Worm (Caenorhabditis elegans) whole organism, late embryonic: Measurements from ENCODE around the gene F21D12.3.

Source experiments
- C38D4.7 ChIP-seq: fragments of 200-800 bp; sonication (Bioruptor generic); optimal IDR thresholded peaks from 2 replicates; lab custom pipeline; 2018; ENCODE audit warnings: mild to moderate bottlenecking, missing genetic modification characterization, moderate library complexity, missing compliant biosample characterization
- K02D7.2 ChIP-seq: sonication (generic microtip); optimal IDR thresholded peaks from 2 replicates; lab custom pipeline; 2017; ENCODE audit warnings: mild to moderate bottlenecking, missing genetic modification characterization, missing compliant biosample characterization
- T23F11.4 ChIP-seq: fragments of 200-800 bp; sonication (Bioruptor generic); optimal IDR thresholded peaks from 2 replicates; lab custom pipeline; 2018; ENCODE audit warnings: mild to moderate bottlenecking, missing genetic modification characterization, missing compliant biosample characterization
- ama-1 ChIP-seq: fragments of 150-350 bp; optimal IDR thresholded peaks from 2 replicates; lab custom pipeline; 2014
- ceh-14 ChIP-seq: sonication (generic microtip); optimal IDR thresholded peaks from 2 replicates; lab custom pipeline; 2016; ENCODE audit warnings: missing genotype, missing genetic modification characterization, missing compliant biosample characterization
- ceh-18 ChIP-seq: sonication (generic microtip); optimal IDR thresholded peaks from 2 replicates; lab custom pipeline; 2016; ENCODE audit warnings: missing genetic modification characterization, missing compliant biosample characterization
- ceh-19 ChIP-seq: fragments of 200-800 bp; sonication (Bioruptor generic); optimal IDR thresholded peaks from 2 replicates; lab custom pipeline; 2018; ENCODE audit warnings: mild to moderate bottlenecking, missing genetic modification characterization, missing compliant biosample characterization
- ceh-22 ChIP-seq: sonication (generic microtip); optimal IDR thresholded peaks from 2 replicates; lab custom pipeline; 2017; ENCODE audit warnings: missing biosample characterization, missing genetic modification characterization
- ceh-30 ChIP-seq: fragments of 150-350 bp; optimal IDR thresholded peaks from 2 replicates; lab custom pipeline; 2014; ENCODE audit warnings: missing biosample characterization, missing genetic modification characterization
- ceh-31 ChIP-seq: sonication (generic microtip); optimal IDR thresholded peaks from 2 replicates; lab custom pipeline; 2016; ENCODE audit warnings: missing genetic modification characterization, missing compliant biosample characterization
- ceh-34 ChIP-seq: sonication (generic microtip); optimal IDR thresholded peaks from 2 replicates; lab custom pipeline; 2016; ENCODE audit warnings: mild to moderate bottlenecking, missing genetic modification characterization, missing compliant biosample characterization
- ceh-45 ChIP-seq: fragments of 200-800 bp; sonication (Bioruptor generic); IDR thresholded peaks from 2 replicates; pipeline ENCODE4 v1.3.6; 2022; ENCODE audit warnings: missing genetic modification reagents, missing genetic modification characterization, missing compliant biosample characterization
- ceh-48 ChIP-seq: sonication (generic microtip); optimal IDR thresholded peaks from 2 replicates; lab custom pipeline; 2016; ENCODE audit warnings: missing genetic modification characterization, inconsistent platforms, missing compliant biosample characterization
- che-1 ChIP-seq: sonication (generic microtip); optimal IDR thresholded peaks from 2 replicates; lab custom pipeline; 2016; ENCODE audit warnings: mild to moderate bottlenecking, missing genetic modification characterization, missing compliant biosample characterization
- dmd-4 ChIP-seq: sonication (generic microtip); optimal IDR thresholded peaks from 2 replicates; lab custom pipeline; 2016; ENCODE audit warnings: borderline replicate concordance, missing genetic modification characterization, missing compliant biosample characterization
- dve-1 ChIP-seq: sonication (generic microtip); optimal IDR thresholded peaks from 2 replicates; lab custom pipeline; 2017; ENCODE audit warnings: antibody characterized with exemption, mild to moderate bottlenecking, missing genetic modification characterization, missing compliant biosample characterization
- elt-2 ChIP-seq: sonication (generic microtip); optimal IDR thresholded peaks from 2 replicates; lab custom pipeline; 2016; ENCODE audit warnings: missing genetic modification reagents, missing genetic modification characterization, missing compliant biosample characterization
- eyg-1 ChIP-seq: sonication (generic microtip); optimal IDR thresholded peaks from 2 replicates; lab custom pipeline; 2016; ENCODE audit warnings: missing genotype, missing genetic modification characterization, missing compliant biosample characterization
- fax-1 ChIP-seq: sonication (generic microtip); optimal IDR thresholded peaks from 2 replicates; lab custom pipeline; 2016; ENCODE audit warnings: missing genotype, missing genetic modification characterization, missing compliant biosample characterization
- fkh-10 ChIP-seq: fragments of 150-350 bp; optimal IDR thresholded peaks from 2 replicates; lab custom pipeline; 2014; ENCODE audit warnings: missing biosample characterization, missing genetic modification reagents, missing genetic modification characterization
- hlh-13 ChIP-seq: fragments of 200-800 bp; sonication (Bioruptor generic); optimal IDR thresholded peaks from 2 replicates; lab custom pipeline; 2018; ENCODE audit warnings: mild to moderate bottlenecking, missing genetic modification characterization, missing compliant biosample characterization
- hlh-15 ChIP-seq: sonication (generic microtip); optimal IDR thresholded peaks from 2 replicates; lab custom pipeline; 2016; ENCODE audit warnings: missing genetic modification characterization, missing compliant biosample characterization
- hlh-30 ChIP-seq: sonication (generic microtip); optimal IDR thresholded peaks from 2 replicates; lab custom pipeline; 2017; ENCODE audit warnings: antibody characterized with exemption, missing genetic modification characterization, missing compliant biosample characterization; ENCODE audit not compliant: insufficient read depth
- hlh-8 ChIP-seq: sonication (generic microtip); optimal IDR thresholded peaks from 2 replicates; lab custom pipeline; 2016; ENCODE audit warnings: missing genotype, missing genetic modification characterization, missing compliant biosample characterization
- lim-6 ChIP-seq: sonication (generic microtip); optimal IDR thresholded peaks from 2 replicates; lab custom pipeline; 2016; ENCODE audit warnings: missing genetic modification characterization, missing compliant biosample characterization
- nfya-1 ChIP-seq: sonication (generic microtip); optimal IDR thresholded peaks from 2 replicates; lab custom pipeline; 2017; ENCODE audit warnings: missing genetic modification characterization, mild to moderate bottlenecking, missing compliant biosample characterization, antibody characterized with exemption, moderate library complexity
- nhr-11 ChIP-seq: fragments of 150-350 bp; optimal IDR thresholded peaks from 2 replicates; lab custom pipeline; 2014; ENCODE audit warnings: missing biosample characterization, missing genetic modification characterization
- nhr-232 ChIP-seq: sonication (generic microtip); optimal IDR thresholded peaks from 2 replicates; lab custom pipeline; 2016; ENCODE audit warnings: missing genetic modification characterization, missing compliant biosample characterization
- npax-4 ChIP-seq: sonication (generic microtip); optimal IDR thresholded peaks from 2 replicates; lab custom pipeline; 2016; ENCODE audit warnings: missing genetic modification characterization, missing compliant biosample characterization
- odd-2 ChIP-seq: sonication (generic microtip); optimal IDR thresholded peaks from 2 replicates; lab custom pipeline; 2017; ENCODE audit warnings: antibody characterized with exemption, mild to moderate bottlenecking, missing genetic modification characterization, missing compliant biosample characterization
- pag-3 ChIP-seq: sonication (generic microtip); optimal IDR thresholded peaks from 2 replicates; lab custom pipeline; 2016; ENCODE audit warnings: missing compliant biosample characterization, missing genetic modification characterization, borderline replicate concordance
- pat-9 ChIP-seq: fragments of 200-800 bp; sonication (Bioruptor generic); optimal IDR thresholded peaks from 2 replicates; lab custom pipeline; 2018; ENCODE audit warnings: mild to moderate bottlenecking, missing genetic modification characterization, moderate library complexity, missing compliant biosample characterization
- pha-2 ChIP-seq: sonication (generic microtip); optimal IDR thresholded peaks from 2 replicates; lab custom pipeline; 2017; ENCODE audit warnings: mild to moderate bottlenecking, missing genetic modification characterization, missing compliant biosample characterization
- pqm-1 ChIP-seq: sonication (generic microtip); optimal IDR thresholded peaks from 2 replicates; lab custom pipeline; 2016; ENCODE audit warnings: missing genetic modification characterization, missing compliant biosample characterization
- pros-1 ChIP-seq: fragments of 150-350 bp; optimal IDR thresholded peaks from 2 replicates; lab custom pipeline; 2014; ENCODE audit warnings: missing biosample characterization, missing genetic modification reagents, missing genetic modification characterization
- ref-2 ChIP-seq: sonication (generic microtip); optimal IDR thresholded peaks from 2 replicates; lab custom pipeline; 2016; ENCODE audit warnings: missing genetic modification characterization, missing compliant biosample characterization
- sdc-2 ChIP-seq: sonication (generic microtip); optimal IDR thresholded peaks from 2 replicates; lab custom pipeline; 2016; ENCODE audit warnings: missing genotype, missing genetic modification characterization, missing compliant biosample characterization
- sox-4 ChIP-seq: sonication (generic microtip); optimal IDR thresholded peaks from 2 replicates; lab custom pipeline; 2017; ENCODE audit warnings: mild to moderate bottlenecking, missing genetic modification characterization, inconsistent platforms, missing compliant biosample characterization
- tbx-2 ChIP-seq: sonication (generic microtip); optimal IDR thresholded peaks from 2 replicates; lab custom pipeline; 2016; ENCODE audit warnings: missing genetic modification characterization, missing compliant biosample characterization
- tbx-7 ChIP-seq: sonication (generic microtip); optimal IDR thresholded peaks from 2 replicates; lab custom pipeline; 2016; ENCODE audit warnings: missing genotype, missing genetic modification characterization, missing compliant biosample characterization
- unc-42 ChIP-seq: sonication (generic microtip); optimal IDR thresholded peaks from 2 replicates; lab custom pipeline; 2016; ENCODE audit warnings: missing genotype, missing genetic modification characterization, missing compliant biosample characterization
- unc-55 ChIP-seq: sonication (generic microtip); optimal IDR thresholded peaks from 2 replicates; lab custom pipeline; 2017; ENCODE audit warnings: missing biosample characterization, missing genetic modification reagents, missing genetic modification characterization
- unc-86 ChIP-seq: sonication (generic microtip); optimal IDR thresholded peaks from 2 replicates; lab custom pipeline; 2016; ENCODE audit warnings: missing genetic modification characterization, missing compliant biosample characterization
- ztf-16 ChIP-seq: sonication (generic microtip); optimal IDR thresholded peaks from 2 replicates; lab custom pipeline; 2017; ENCODE audit warnings: missing genetic modification characterization, missing compliant biosample characterization

Gene F21D12.3

DNA sequence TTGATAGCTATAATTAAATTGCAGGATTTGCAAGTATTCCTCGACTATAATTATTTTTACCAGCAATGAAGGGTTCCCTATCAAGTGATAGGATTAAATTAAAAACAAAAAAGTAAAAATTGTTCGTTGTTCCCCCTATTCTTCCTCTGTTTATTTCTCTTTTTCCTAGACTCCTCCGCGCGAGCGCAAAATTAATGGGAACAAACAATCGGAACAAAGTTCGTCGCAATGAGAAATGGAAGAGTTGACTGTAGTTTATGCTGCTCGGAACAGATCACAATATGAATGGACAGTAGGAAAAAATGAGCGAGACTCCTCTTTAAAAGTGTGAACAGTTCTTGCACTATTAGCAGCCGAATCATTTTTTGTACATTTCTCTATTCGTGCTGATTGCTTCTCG, 16.9 kb upstream of the F21D12.3 start:
- no peak for TF ChIP-seq pat-9
- TF ChIP-seq hlh-15 (tag; lab: Kevin White, UChicago) = no peak
- TF ChIP-seq hlh-13 = no peak
- no peak for TF ChIP-seq ama-1 (lab: Kevin White, UChicago)
- TF ChIP-seq ceh-14 (tag; lab: Kevin White, UChicago) = no peak
- no peak for TF ChIP-seq tbx-7 (tag; lab: Kevin White, UChicago)
- TF ChIP-seq ceh-34 (tag; lab: Kevin White, UChicago) = no peak

DNA sequence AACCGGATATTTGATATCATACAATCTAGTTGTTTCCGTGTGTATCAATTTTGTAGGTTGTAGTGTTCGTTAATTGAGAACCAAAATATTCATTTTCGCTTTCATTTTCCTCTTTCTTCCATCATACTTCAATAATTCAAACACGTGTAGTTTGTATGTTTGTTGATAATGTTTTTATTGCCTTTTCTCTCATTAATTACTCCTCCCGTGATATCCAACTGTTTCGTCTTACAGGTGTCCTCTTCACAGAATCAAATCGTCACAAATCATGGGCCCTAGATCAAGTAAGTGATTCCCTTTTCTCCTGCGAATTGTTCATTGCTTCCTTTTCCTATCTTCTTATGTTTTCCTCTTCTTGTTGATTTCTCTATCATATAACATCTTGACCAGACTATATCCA, 15.2 kb upstream of the F21D12.3 start, which contains the start of gene nhr-21:
Gene nhr-21 (plus strand): TSS at position 235 of the 400 bp plus-strand sequence.
- TF ChIP-seq pat-9 = no peak

DNA sequence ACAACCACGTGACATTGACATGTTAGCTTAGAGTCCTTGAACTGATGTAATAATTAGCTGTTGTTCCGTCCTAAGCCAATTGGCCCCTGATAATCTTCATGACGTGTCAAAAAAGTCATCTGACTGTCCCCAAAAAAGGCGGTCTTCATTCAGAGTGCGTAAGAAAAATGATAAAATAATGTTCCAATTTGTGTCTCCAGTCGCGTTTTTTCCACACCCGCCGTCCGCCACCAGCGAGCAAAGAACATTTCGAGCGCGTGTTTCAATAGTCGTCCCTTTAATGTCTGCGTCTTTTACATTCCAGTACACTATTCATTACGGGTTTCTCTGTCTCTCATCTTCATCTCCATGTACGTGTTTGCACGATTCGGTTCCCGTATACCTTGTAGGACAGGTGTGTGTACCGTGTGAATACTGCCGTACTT, 13.7 kb upstream of the F21D12.3 start:
- no peak for TF ChIP-seq eyg-1 (tag; lab: Kevin White, UChicago)
- TF ChIP-seq ref-2 = no peak
- TF ChIP-seq ama-1 (lab: Kevin White, UChicago) = no peak
- peak; percentile 58 for TF ChIP-seq tbx-2 (tag; lab: Kevin White, UChicago)
- peak; percentile 63 for TF ChIP-seq hlh-30
- peak; percentile 7 for TF ChIP-seq dve-1
- peak; percentile 17 for TF ChIP-seq ceh-31 (tag; lab: Kevin White, UChicago)
- TF ChIP-seq pros-1 (tag; lab: Kevin White, UChicago) = no peak
- TF ChIP-seq pat-9 = no peak
- no peak for TF ChIP-seq ceh-48 (tag; lab: Kevin White, UChicago)
- TF ChIP-seq pqm-1 (tag; lab: Kevin White, UChicago) = no peak
- no peak for TF ChIP-seq ceh-45 (GFP tag; lab: Robert Waterston, UW)
- no peak for TF ChIP-seq lim-6 (tag; lab: Kevin White, UChicago)
- no peak for TF ChIP-seq K02D7.2 (tag; lab: Kevin White, UChicago)
- no peak for TF ChIP-seq pha-2 (tag; lab: Kevin White, UChicago)
- TF ChIP-seq unc-86 (tag; lab: Kevin White, UChicago) = no peak
- no peak for TF ChIP-seq dmd-4
- TF ChIP-seq odd-2 (tag; lab: Kevin White, UChicago) = no peak
- TF ChIP-seq npax-4 (tag; lab: Kevin White, UChicago) = no peak
- peak; percentile 3 for TF ChIP-seq nfya-1 (tag; lab: Kevin White, UChicago)
- peak; percentile 36 for TF ChIP-seq elt-2 (tag; lab: Kevin White, UChicago)
- TF ChIP-seq ceh-18 (tag; lab: Kevin White, UChicago) = peak; percentile 15
- TF ChIP-seq sdc-2 (tag; lab: Kevin White, UChicago) = no peak
- TF ChIP-seq, all 69 proteins: peak for 7

DNA sequence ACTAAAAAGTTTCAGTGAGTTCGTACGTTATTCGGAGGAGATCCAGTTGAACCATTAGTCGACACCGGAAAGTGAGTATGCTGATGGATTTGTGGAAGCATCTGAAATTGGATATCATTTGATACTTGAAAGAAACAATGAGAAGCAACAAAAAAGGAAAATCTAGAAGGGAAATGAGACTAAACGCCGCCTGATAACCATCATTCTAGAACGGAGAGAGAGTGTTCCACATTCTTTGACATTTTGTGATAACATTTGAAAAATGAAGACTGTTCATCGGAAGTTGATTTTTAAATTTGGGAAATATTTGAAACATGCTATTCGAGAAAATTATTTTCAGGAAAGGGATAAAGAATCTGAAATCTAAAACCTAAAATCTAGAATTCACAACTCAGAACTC, 7.4 kb upstream of the F21D12.3 start, which contains the start of gene npax-1:
Gene npax-1 (minus strand): TSS at position 101 of the 400 bp plus-strand sequence.
- TF ChIP-seq ztf-16 (tag; lab: Kevin White, UChicago) (no peak), hlh-8 (tag; lab: Kevin White, UChicago) (no peak), che-1 (tag; lab: Kevin White, UChicago) (no peak), unc-42 (tag; lab: Kevin White, UChicago) (no peak), ceh-30 (tag; lab: Kevin White, UChicago) (no peak), sdc-2 (tag; lab: Kevin White, UChicago) (no peak), pat-9 (no peak), unc-86 (tag; lab: Kevin White, UChicago) (no peak), ceh-45 (GFP tag; lab: Robert Waterston, UW) (no peak), ceh-22 (tag; lab: Kevin White, UChicago) (no peak), ceh-48 (tag; lab: Kevin White, UChicago) (no peak)

DNA sequence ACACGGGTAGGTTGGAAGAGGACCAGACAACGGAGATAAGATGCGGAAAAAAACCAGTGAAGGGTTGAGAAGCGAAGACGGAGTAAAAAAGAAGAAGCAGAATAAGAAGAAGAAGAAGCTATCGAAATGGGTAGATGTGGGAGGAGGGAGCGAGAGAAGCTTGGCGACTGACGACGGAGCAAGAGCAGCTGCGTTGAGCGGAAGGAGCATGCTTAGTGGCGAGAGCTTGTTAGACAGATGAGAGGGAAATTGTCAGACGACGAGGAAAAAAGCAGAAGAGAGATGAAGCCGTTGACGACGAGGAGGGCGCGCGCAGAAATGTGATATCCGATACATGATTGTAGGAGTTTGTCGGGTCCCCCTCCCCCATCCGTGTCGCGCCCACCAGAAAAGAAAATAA, 3.2 kb upstream of the F21D12.3 start:
- TF ChIP-seq ceh-31 (tag; lab: Kevin White, UChicago) (peak; percentile 63), pqm-1 (tag; lab: Kevin White, UChicago) (no peak), unc-55 (GFP tag; lab: Kevin White, UChicago) (peak; percentile 8), ztf-16 (tag; lab: Kevin White, UChicago) (no peak), ceh-18 (tag; lab: Kevin White, UChicago) (peak; percentile 81), nhr-11 (tag; lab: Kevin White, UChicago) (no peak), sox-4 (no peak), pha-2 (tag; lab: Kevin White, UChicago) (no peak), hlh-15 (tag; lab: Kevin White, UChicago) (no peak), unc-42 (tag; lab: Kevin White, UChicago) (peak; percentile 68), T23F11.4 (GFP tag; lab: Kevin White, UChicago) (no peak), C38D4.7 (GFP tag; lab: Kevin White, UChicago) (no peak), npax-4 (tag; lab: Kevin White, UChicago) (no peak), nfya-1 (tag; lab: Kevin White, UChicago) (peak; percentile 25), fax-1 (no peak), fkh-10 (peak; percentile 29), ceh-19 (GFP tag; lab: Kevin White, UChicago) (peak; percentile 30), ama-1 (lab: Kevin White, UChicago) (no peak), ceh-34 (tag; lab: Kevin White, UChicago) (peak; percentile 79), pag-3 (no peak), nhr-232 (no peak)
